Worm (Caenorhabditis elegans) whole organism, young adult: ENCODE data around the gene cyk-7.

Experiments used
- B0035.1 ChIP-seq: sonication (generic microtip); optimal IDR thresholded peaks from 2 replicates; lab custom pipeline; 2016; ENCODE audit warnings: missing genetic modification characterization, mild to moderate bottlenecking, missing compliant biosample characterization, missing genotype, missing genetic modification reagents
- B0336.3 ChIP-seq: fragments of 200-800 bp; sonication (Bioruptor generic); IDR thresholded peaks from 2 replicates; pipeline ENCODE4 v1.3.6; 2022; ENCODE audit warnings: missing genetic modification characterization, missing compliant biosample characterization
- C17E4.6 ChIP-seq: fragments of 200-800 bp; sonication (Bioruptor generic); IDR thresholded peaks from 2 replicates; pipeline ENCODE4 v1.3.6; 2022; ENCODE audit warnings: missing genetic modification reagents, missing genetic modification characterization, missing compliant biosample characterization
- D2030.7 ChIP-seq: fragments of 200-800 bp; sonication (Bioruptor generic); IDR thresholded peaks from 2 replicates; pipeline ENCODE4 v1.3.6; 2022; ENCODE audit warnings: missing genetic modification reagents, missing genetic modification characterization, missing compliant biosample characterization
- F23B12.7 ChIP-seq: sonication (generic microtip); optimal IDR thresholded peaks from 2 replicates; lab custom pipeline; 2017; ENCODE audit warnings: missing genetic modification characterization, mild to moderate bottlenecking, missing compliant biosample characterization, antibody characterized with exemption, moderate library complexity; ENCODE audit not compliant: insufficient read depth
- F37B4.10 ChIP-seq: fragments of 200-800 bp; sonication (Bioruptor generic); IDR thresholded peaks from 2 replicates; pipeline ENCODE4 v1.3.6; 2022; ENCODE audit warnings: missing genetic modification characterization, missing compliant biosample characterization
- F39B2.1 ChIP-seq: fragments of 200-800 bp; sonication (Bioruptor generic); IDR thresholded peaks from 2 replicates; pipeline ENCODE4 v1.3.6; 2022; ENCODE audit warnings: missing genetic modification reagents, missing genetic modification characterization, missing compliant biosample characterization
- F52B5.7 ChIP-seq: sonication (generic microtip); optimal IDR thresholded peaks from 2 replicates; lab custom pipeline; 2016; ENCODE audit warnings: mild to moderate bottlenecking, missing genetic modification characterization, missing compliant biosample characterization
- F55B11.4 ChIP-seq: sonication (generic microtip); optimal IDR thresholded peaks from 2 replicates; lab custom pipeline; 2016; ENCODE audit warnings: missing compliant biosample characterization, missing genetic modification characterization, borderline replicate concordance; ENCODE audit not compliant: insufficient read depth
- Y56A3A.18 ChIP-seq: fragments of 200-800 bp; sonication (Bioruptor generic); IDR thresholded peaks from 2 replicates; pipeline ENCODE4 v1.3.6; 2022; ENCODE audit warnings: missing genetic modification reagents, missing genetic modification characterization, missing compliant biosample characterization
- Y95B8A.8 ChIP-seq: fragments of 200-800 bp; sonication (Bioruptor generic); IDR thresholded peaks from 2 replicates; pipeline ENCODE4 v1.3.6; 2022; ENCODE audit warnings: missing genetic modification reagents, missing genetic modification characterization, missing compliant biosample characterization
- ZK185.1 ChIP-seq: sonication (generic microtip); optimal IDR thresholded peaks from 2 replicates; lab custom pipeline; 2016; ENCODE audit warnings: mild to moderate bottlenecking, missing genetic modification characterization, missing compliant biosample characterization; ENCODE audit not compliant: poor library complexity, severe bottlenecking
- aptf-2 ChIP-seq: fragments of 200-800 bp; sonication (Bioruptor generic); conservative IDR thresholded peaks from 2 replicates; pipeline ENCODE4 v1.3.6; 2022; ENCODE audit warnings: missing genetic modification reagents, missing genetic modification characterization, missing compliant biosample characterization
- attf-3 ChIP-seq: fragments of 200-800 bp; sonication (Bioruptor generic); conservative IDR thresholded peaks from 2 replicates; pipeline ENCODE4 v1.3.6; 2022; ENCODE audit warnings: missing genetic modification reagents, missing genetic modification characterization, missing compliant biosample characterization
- attf-5 ChIP-seq: fragments of 200-800 bp; sonication (Bioruptor generic); optimal IDR thresholded peaks from 2 replicates; lab custom pipeline; 2018; ENCODE audit warnings: mild to moderate bottlenecking, missing genetic modification characterization, missing compliant biosample characterization
- bed-1 ChIP-seq: fragments of 200-800 bp; sonication (Bioruptor generic); IDR thresholded peaks from 2 replicates; pipeline ENCODE4 v1.3.6; 2022; ENCODE audit warnings: missing genetic modification reagents, missing genetic modification characterization, missing compliant biosample characterization
- cebp-1 ChIP-seq, 2 experiments: fragments of 200-800 bp in 1 of 2; sonication (Bioruptor generic) in 1 of 2; sonication (generic microtip) in 1 of 2; IDR thresholded peaks in 1 of 2; optimal IDR thresholded peaks in 1 of 2; 2 replicates each; pipeline versions ENCODE4 v1.3.6 to Lab custom; 2017 to 2022; ENCODE audit warnings: missing compliant biosample characterization in 2 of 2, missing genetic modification characterization in 2 of 2, mild to moderate bottlenecking in 1 of 2, missing genetic modification reagents in 1 of 2, moderate library complexity in 1 of 2
- cebp-2 ChIP-seq: fragments of 200-800 bp; sonication (Bioruptor generic); IDR thresholded peaks from 2 replicates; pipeline ENCODE4 v1.3.6; 2022; ENCODE audit warnings: missing genetic modification characterization, missing compliant biosample characterization
- ceh-100 ChIP-seq: fragments of 200-800 bp; sonication (Bioruptor generic); IDR thresholded peaks from 2 replicates; pipeline ENCODE4 v1.3.6; 2022; ENCODE audit warnings: missing genetic modification reagents, missing genetic modification characterization, missing compliant biosample characterization
- ceh-91 ChIP-seq: fragments of 200-800 bp; sonication (Bioruptor generic); IDR thresholded peaks from 2 replicates; pipeline ENCODE4 v1.3.6; 2022; ENCODE audit warnings: missing genetic modification reagents, missing genetic modification characterization, missing compliant biosample characterization
- dox-1 ChIP-seq: fragments of 200-800 bp; sonication (Bioruptor generic); IDR thresholded peaks from 2 replicates; pipeline ENCODE4 v1.3.6; 2022; ENCODE audit warnings: missing genetic modification reagents, missing genetic modification characterization, missing compliant biosample characterization
- dpl-1 ChIP-seq: fragments of 150-350 bp; optimal IDR thresholded peaks from 2 replicates; lab custom pipeline; 2014; ENCODE audit warnings: missing biosample characterization, missing genetic modification reagents, missing genetic modification characterization
- efl-1 ChIP-seq: fragments of 150-350 bp; optimal IDR thresholded peaks from 2 replicates; lab custom pipeline; 2014; ENCODE audit warnings: missing biosample characterization, missing genetic modification reagents, missing genetic modification characterization
- ets-4 ChIP-seq: fragments of 200-800 bp; sonication (Bioruptor generic); optimal IDR thresholded peaks from 2 replicates; lab custom pipeline; 2018; ENCODE audit warnings: mild to moderate bottlenecking, missing genetic modification characterization, missing compliant biosample characterization
- him-1 ChIP-seq: sonication (generic microtip); optimal IDR thresholded peaks from 2 replicates; lab custom pipeline; 2016; ENCODE audit warnings: missing genotype, missing genetic modification reagents, missing genetic modification characterization, missing compliant biosample characterization
- hmg-1.2 ChIP-seq: fragments of 200-800 bp; sonication (Bioruptor generic); IDR thresholded peaks from 2 replicates; pipeline ENCODE4 v1.3.6; 2022; ENCODE audit warnings: missing genetic modification reagents, missing genetic modification characterization, missing compliant biosample characterization
- hrde-1 ChIP-seq: sonication (generic microtip); optimal IDR thresholded peaks from 2 replicates; lab custom pipeline; 2016; ENCODE audit warnings: missing genetic modification characterization, mild to moderate bottlenecking, missing compliant biosample characterization, moderate library complexity, missing genotype, missing genetic modification reagents, borderline replicate concordance
- let-526 ChIP-seq: fragments of 200-800 bp; sonication (Bioruptor generic); IDR thresholded peaks from 2 replicates; pipeline ENCODE4 v1.3.6; 2022; ENCODE audit warnings: missing genetic modification reagents, missing genetic modification characterization, missing compliant biosample characterization
- lin-26 ChIP-seq: fragments of 200-800 bp; sonication (Bioruptor generic); IDR thresholded peaks from 2 replicates; pipeline ENCODE4 v1.3.6; 2022; ENCODE audit warnings: missing genetic modification reagents, missing genetic modification characterization, missing compliant biosample characterization
- lsy-27 ChIP-seq: sonication (generic microtip); optimal IDR thresholded peaks from 2 replicates; lab custom pipeline; 2017; ENCODE audit warnings: missing genetic modification characterization, mild to moderate bottlenecking, missing compliant biosample characterization, antibody characterized with exemption, missing genotype, borderline replicate concordance; ENCODE audit not compliant: insufficient read depth
- mxl-1 ChIP-seq: sonication (generic microtip); optimal IDR thresholded peaks from 2 replicates; lab custom pipeline; 2016; ENCODE audit warnings: missing genetic modification characterization, missing compliant biosample characterization
- nfyb-1 ChIP-seq: fragments of 200-800 bp; sonication (Bioruptor generic); IDR thresholded peaks from 2 replicates; pipeline ENCODE4 v1.3.6; 2022; ENCODE audit warnings: missing genetic modification reagents, missing genetic modification characterization, missing compliant biosample characterization
- nhr-27 ChIP-seq: fragments of 200-800 bp; sonication (Bioruptor generic); optimal IDR thresholded peaks from 2 replicates; lab custom pipeline; 2018; ENCODE audit warnings: mild to moderate bottlenecking, missing genetic modification characterization, moderate library complexity, missing compliant biosample characterization
- nhr-80 ChIP-seq: sonication (generic microtip); optimal IDR thresholded peaks from 2 replicates; lab custom pipeline; 2016; ENCODE audit warnings: missing genetic modification characterization, missing compliant biosample characterization
- nhr-90 ChIP-seq: sonication (generic microtip); optimal IDR thresholded peaks from 2 replicates; lab custom pipeline; 2016; ENCODE audit warnings: missing genotype, mild to moderate bottlenecking, missing genetic modification characterization, missing compliant biosample characterization
- rcor-1 ChIP-seq: fragments of 200-800 bp; sonication (Bioruptor generic); IDR thresholded peaks from 2 replicates; pipeline ENCODE4 v1.3.6; 2022; ENCODE audit warnings: missing genetic modification reagents, missing genetic modification characterization, missing compliant biosample characterization
- rec-8 ChIP-seq, 2 experiments: sonication (generic microtip); optimal IDR thresholded peaks; 2 replicates each; lab custom pipeline; 2016; ENCODE audit warnings: mild to moderate bottlenecking in 2 of 2, missing genetic modification characterization in 2 of 2, missing genetic modification reagents in 2 of 2, missing genotype in 2 of 2, missing biosample characterization in 1 of 2, missing compliant biosample characterization in 1 of 2, moderate library complexity in 1 of 2
- rpc-1 ChIP-seq, 2 experiments: fragments of 150-350 bp in 1 of 2; sonication (generic microtip) in 1 of 2; optimal IDR thresholded peaks; 2 replicates each; lab custom pipeline; 2014 to 2018; ENCODE audit warnings: missing biosample characterization in 1 of 2, missing genetic modification characterization in 1 of 2, missing genetic modification reagents in 1 of 2, missing genotype in 1 of 2
- snpc-1.1 ChIP-seq: sonication (generic microtip); optimal IDR thresholded peaks from 2 replicates; lab custom pipeline; 2017; ENCODE audit warnings: missing genetic modification characterization, mild to moderate bottlenecking, missing compliant biosample characterization, antibody characterized with exemption, moderate library complexity, missing genotype, missing genetic modification reagents; ENCODE audit not compliant: insufficient read depth
- snpc-3.4 ChIP-seq: sonication (generic microtip); optimal IDR thresholded peaks from 2 replicates; lab custom pipeline; 2017; ENCODE audit warnings: missing genetic modification characterization, mild to moderate bottlenecking, missing compliant biosample characterization, antibody characterized with exemption, moderate library complexity, missing genotype, missing genetic modification reagents
- sptf-2 ChIP-seq: fragments of 200-800 bp; sonication (Bioruptor generic); optimal IDR thresholded peaks from 2 replicates; lab custom pipeline; 2018; ENCODE audit warnings: mild to moderate bottlenecking, missing genetic modification characterization, missing compliant biosample characterization
- tbx-9 ChIP-seq: sonication (generic microtip); optimal IDR thresholded peaks from 2 replicates; lab custom pipeline; 2016; ENCODE audit warnings: borderline replicate concordance, missing genetic modification characterization, inconsistent platforms, missing compliant biosample characterization
- zim-3 ChIP-seq: sonication (generic microtip); optimal IDR thresholded peaks from 2 replicates; lab custom pipeline; 2017; ENCODE audit warnings: mild to moderate bottlenecking, missing genetic modification characterization, moderate library complexity, missing compliant biosample characterization
- ztf-22 ChIP-seq: fragments of 200-800 bp; sonication (Bioruptor generic); optimal IDR thresholded peaks from 2 replicates; lab custom pipeline; 2018; ENCODE audit warnings: mild to moderate bottlenecking, missing genetic modification characterization, moderate library complexity, missing compliant biosample characterization
- ztf-3 ChIP-seq: fragments of 200-800 bp; sonication (Bioruptor generic); optimal IDR thresholded peaks from 2 replicates; lab custom pipeline; 2018; ENCODE audit warnings: mild to moderate bottlenecking, missing genetic modification characterization, missing compliant biosample characterization
- ztf-6 ChIP-seq: fragments of 200-800 bp; sonication (Bioruptor generic); IDR thresholded peaks from 2 replicates; pipeline ENCODE4 v1.3.6; 2022; ENCODE audit warnings: missing genetic modification reagents, missing genetic modification characterization, missing compliant biosample characterization

Gene cyk-7

ce11 chrIII:7795311-7795710 lies at the start of gene cyk-7 (continued):
- TF ChIP-seq lsy-27 (tag; lab: Kevin White, UChicago), result no peak
- TF ChIP-seq nfyb-1, result no peak; the same call in 1 of the 2 replicates
- no peak for TF ChIP-seq nhr-27 (tag; lab: Kevin White, UChicago)
- no peak for TF ChIP-seq nhr-80 (tag; lab: Kevin White, UChicago)
- TF ChIP-seq C17E4.6 (GFP tag; lab: Robert Waterston, UW), result no peak; the same call in 1 of the 2 replicates
- TF ChIP-seq ZK185.1 (tag; lab: Kevin White, UChicago), result no peak
- no peak for TF ChIP-seq cebp-2 (GFP tag; lab: Robert Waterston, UW)
- TF ChIP-seq cebp-1 (GFP tag; IDR thresholded peaks at IDR 0.05; lab: Robert Waterston, UW), result no peak
- no peak for TF ChIP-seq cebp-1 (tag; optimal IDR thresholded peaks at IDR 0.05; lab: Kevin White, UChicago)
- no peak for TF ChIP-seq B0035.1 (tag; lab: Kevin White, UChicago)
- TF ChIP-seq snpc-3.4 (tag; lab: Kevin White, UChicago), result peak; percentile 55
- TF ChIP-seq aptf-2 (GFP tag; lab: Robert Waterston, UW), result no peak
- no peak for TF ChIP-seq rpc-1 (optimal IDR thresholded peaks at IDR 0.05; lab: Kevin White, UChicago)
- TF ChIP-seq rpc-1 (tag; optimal IDR thresholded peaks at IDR 0.05; lab: Kevin White, UChicago), result no peak
- no peak for TF ChIP-seq rec-8 (tag; optimal IDR thresholded peaks at IDR 0.05; lab: Kevin White, UChicago)
- TF ChIP-seq dox-1 (GFP tag; lab: Robert Waterston, UW), result no peak; the same call in 1 of the 2 replicates
- TF ChIP-seq bed-1, result no peak
- TF ChIP-seq B0336.3, result no peak
- peak; percentile 64 for TF ChIP-seq him-1 (tag; lab: Kevin White, UChicago)
- TF ChIP-seq Y95B8A.8 (GFP tag; lab: Robert Waterston, UW), result no peak
- no peak for TF ChIP-seq Y56A3A.18 (GFP tag; lab: Robert Waterston, UW)
- peak; percentile 77 for TF ChIP-seq dpl-1 (GFP tag; lab: Kevin White, UChicago)
- no peak for TF ChIP-seq tbx-9 (tag; lab: Kevin White, UChicago)
- no peak for TF ChIP-seq sptf-2 (GFP tag; lab: Kevin White, UChicago)
- peak; percentile 51 for TF ChIP-seq F23B12.7 (tag; lab: Kevin White, UChicago)
- peak; percentile 44; the same call in 1 of the 2 replicates for TF ChIP-seq attf-3 (GFP tag; lab: Robert Waterston, UW)
- TF ChIP-seq lin-26 (GFP tag; lab: Robert Waterston, UW), result no peak
- TF ChIP-seq F39B2.1 (GFP tag; lab: Robert Waterston, UW), result no peak
- TF ChIP-seq ztf-3 (GFP tag; lab: Kevin White, UChicago), result no peak
- peak; percentile 24 for TF ChIP-seq snpc-1.1 (tag; lab: Kevin White, UChicago)
- TF ChIP-seq mxl-1 (tag; lab: Kevin White, UChicago), result no peak
- TF ChIP-seq F55B11.4 (tag; lab: Kevin White, UChicago), result no peak
- no peak for TF ChIP-seq ets-4 (GFP tag; lab: Kevin White, UChicago)
- 0 out of 2 replicates have a peak, but pooled peaks have one; percentile 13 for TF ChIP-seq ceh-100 (GFP tag; lab: Robert Waterston, UW)
- TF ChIP-seq rcor-1 (GFP tag; lab: Robert Waterston, UW), result peak; percentile 61
- peak; percentile 59; the same call in 1 of the 2 replicates for TF ChIP-seq ceh-91 (GFP tag; lab: Robert Waterston, UW)
- TF ChIP-seq D2030.7, result peak; percentile 61
- TF ChIP-seq hmg-1.2, result no peak
- no peak for TF ChIP-seq F52B5.7 (tag; lab: Kevin White, UChicago)
- no peak for TF ChIP-seq F37B4.10 (GFP tag; lab: Robert Waterston, UW)
- TF ChIP-seq nhr-90 (tag; lab: Kevin White, UChicago), result no peak
- no peak for TF ChIP-seq zim-3
- no peak for TF ChIP-seq hrde-1 (tag; lab: Kevin White, UChicago)
- no peak for TF ChIP-seq let-526 (GFP tag; lab: Robert Waterston, UW)
- TF ChIP-seq efl-1 (GFP tag; lab: Kevin White, UChicago), result peak; percentile 77
- no peak for TF ChIP-seq attf-5 (GFP tag; lab: Kevin White, UChicago)
- TF ChIP-seq ztf-6, result no peak
- no peak for TF ChIP-seq ztf-22 (GFP tag; lab: Kevin White, UChicago)
